Fruit fly (Drosophila melanogaster) whole organism, embryonic: ENCODE results near the gene CG31406.

ENCODE experiments used
- Atf3 ChIP-seq: fragments of 200-800 bp; sonication (Bioruptor generic); optimal IDR thresholded peaks from 3 replicates; lab custom pipeline; 2016; ENCODE audit warnings: missing biosample characterization, missing genetic modification characterization
- Bgb ChIP-seq: fragments of 200-800 bp; sonication (Bioruptor generic); IDR thresholded peaks from 2 replicates; pipeline ENCODE4 v1.3.6; 2022; ENCODE audit warnings: missing biosample characterization, missing genetic modification characterization; ENCODE audit not compliant: partially characterized antibody
- Blimp-1 ChIP-seq: fragments of 200-800 bp; sonication (Bioruptor generic); optimal IDR thresholded peaks from 3 replicates; lab custom pipeline; 2018; ENCODE audit warnings: missing biosample characterization, missing genetic modification characterization, mild to moderate bottlenecking, moderate library complexity, missing genetic modification reagents
- CG11247 ChIP-seq: fragments of 200-800 bp; sonication (Bioruptor generic); IDR thresholded peaks from 2 replicates; pipeline ENCODE4 v1.3.6; 2022; ENCODE audit warnings: missing biosample characterization, missing genetic modification characterization
- CG12236 ChIP-seq: fragments of 200-800 bp; sonication (Bioruptor generic); optimal IDR thresholded peaks from 2 replicates; lab custom pipeline; 2016; ENCODE audit warnings: missing biosample characterization, missing genetic modification characterization
- CG14860 ChIP-seq: fragments of 200-800 bp; sonication (Bioruptor generic); IDR thresholded peaks from 3 replicates; pipeline ENCODE4 v1.3.6; 2022; ENCODE audit warnings: missing biosample characterization, missing genetic modification characterization; ENCODE audit not compliant: partially characterized antibody
- CG16813 ChIP-seq: fragments of 200-800 bp; sonication (Bioruptor generic); IDR thresholded peaks from 3 replicates; pipeline ENCODE4 v1.3.6; 2022; ENCODE audit warnings: missing biosample characterization, missing genetic modification characterization; ENCODE audit not compliant: partially characterized antibody
- CG17328 ChIP-seq: fragments of 200-800 bp; sonication (Bioruptor generic); IDR thresholded peaks from 2 replicates; pipeline ENCODE4 v1.3.6; 2022; ENCODE audit warnings: missing biosample characterization, missing genetic modification characterization
- CG17385 ChIP-seq: fragments of 200-800 bp; sonication (Bioruptor generic); optimal IDR thresholded peaks from 3 replicates; lab custom pipeline; 2018; ENCODE audit warnings: missing biosample characterization, mild to moderate bottlenecking, missing genetic modification characterization
- CG1792 ChIP-seq: fragments of 200-800 bp; sonication (Bioruptor generic); optimal IDR thresholded peaks from 2 replicates; lab custom pipeline; 2016; ENCODE audit warnings: missing biosample characterization, missing genetic modification characterization
- CG18262 ChIP-seq: fragments of 200-800 bp; optimal IDR thresholded peaks from 3 replicates; lab custom pipeline; 2019; ENCODE audit warnings: missing biosample characterization, mild to moderate bottlenecking, missing genetic modification characterization, moderate library complexity
- CG18476 ChIP-seq: fragments of 200-800 bp; sonication (Bioruptor generic); optimal IDR thresholded peaks from 2 replicates; lab custom pipeline; 2016; ENCODE audit warnings: missing biosample characterization, mild to moderate bottlenecking, missing genetic modification characterization
- CG2116 ChIP-seq: fragments of 200-800 bp; sonication (Bioruptor generic); optimal IDR thresholded peaks from 3 replicates; lab custom pipeline; 2018; ENCODE audit warnings: missing biosample characterization, mild to moderate bottlenecking, missing genetic modification characterization
- CG30403 ChIP-seq: fragments of 200-800 bp; sonication (Bioruptor generic); optimal IDR thresholded peaks from 3 replicates; lab custom pipeline; 2016; ENCODE audit warnings: missing biosample characterization, missing genetic modification characterization
- CG3163 ChIP-seq: fragments of 200-800 bp; sonication (Bioruptor generic); optimal IDR thresholded peaks from 3 replicates; lab custom pipeline; 2016; ENCODE audit warnings: missing biosample characterization, missing genetic modification characterization
- CG33557 ChIP-seq: fragments of 200-800 bp; sonication (Bioruptor generic); optimal IDR thresholded peaks from 2 replicates; lab custom pipeline; 2019; ENCODE audit warnings: missing biosample characterization, mild to moderate bottlenecking, missing genetic modification characterization, moderate library complexity
- CG43689 ChIP-seq: fragments of 200-800 bp; sonication (Bioruptor generic); IDR thresholded peaks from 2 replicates; pipeline ENCODE4 v1.3.6; 2022; ENCODE audit warnings: missing biosample characterization, missing genetic modification characterization
- CG4820 ChIP-seq: fragments of 200-800 bp; sonication (Bioruptor generic); optimal IDR thresholded peaks from 3 replicates; lab custom pipeline; 2016; ENCODE audit warnings: missing biosample characterization, missing genetic modification characterization
- CG6854 ChIP-seq: fragments of 200-800 bp; sonication (Bioruptor generic); optimal IDR thresholded peaks from 3 replicates; lab custom pipeline; 2017; ENCODE audit warnings: missing biosample characterization, mild to moderate bottlenecking, missing genetic modification characterization
- CG7271 ChIP-seq: fragments of 200-800 bp; sonication (Bioruptor generic); optimal IDR thresholded peaks from 2 replicates; lab custom pipeline; 2018; ENCODE audit warnings: missing biosample characterization, mild to moderate bottlenecking, missing genetic modification characterization, moderate library complexity
- CG7745 ChIP-seq: fragments of 200-800 bp; sonication (Bioruptor generic); optimal IDR thresholded peaks from 2 replicates; lab custom pipeline; 2018; ENCODE audit warnings: missing biosample characterization, mild to moderate bottlenecking, missing genetic modification characterization, moderate library complexity
- CG7786 ChIP-seq: fragments of 200-800 bp; sonication (Bioruptor generic); optimal IDR thresholded peaks from 2 replicates; lab custom pipeline; 2016; ENCODE audit warnings: missing biosample characterization, missing genetic modification characterization
- CG7963 ChIP-seq: fragments of 200-800 bp; sonication (Bioruptor generic); IDR thresholded peaks from 3 replicates; pipeline ENCODE4 v1.3.6; 2022; ENCODE audit warnings: missing biosample characterization, missing genetic modification characterization; ENCODE audit not compliant: partially characterized antibody
- CG8765 ChIP-seq: fragments of 200-800 bp; sonication (Bioruptor generic); IDR thresholded peaks from 2 replicates; pipeline ENCODE4 v1.3.6; 2022; ENCODE audit warnings: missing biosample characterization, missing genetic modification characterization
- CG8944 ChIP-seq: fragments of 200-800 bp; sonication (Bioruptor generic); optimal IDR thresholded peaks from 3 replicates; lab custom pipeline; 2016; ENCODE audit warnings: missing biosample characterization, missing genetic modification characterization
- CG9609 ChIP-seq: fragments of 200-800 bp; sonication (Bioruptor generic); optimal IDR thresholded peaks from 3 replicates; lab custom pipeline; 2016; ENCODE audit warnings: missing biosample characterization, missing genetic modification characterization
- CG9817 ChIP-seq: fragments of 200-800 bp; sonication (Bioruptor generic); optimal IDR thresholded peaks from 2 replicates; lab custom pipeline; 2018; ENCODE audit warnings: missing biosample characterization, mild to moderate bottlenecking, missing genetic modification characterization, moderate library complexity
- Ets97D ChIP-seq: fragments of 200-800 bp; sonication (Bioruptor generic); optimal IDR thresholded peaks from 3 replicates; lab custom pipeline; 2016; ENCODE audit warnings: missing biosample characterization, missing genetic modification characterization
- HHEX ChIP-seq: fragments of 200-800 bp; sonication (Bioruptor generic); optimal IDR thresholded peaks from 3 replicates; lab custom pipeline; 2017; ENCODE audit warnings: missing biosample characterization, mild to moderate bottlenecking, missing genetic modification characterization, missing genetic modification reagents
- HmgZ ChIP-seq: fragments of 200-800 bp; sonication (Bioruptor generic); optimal IDR thresholded peaks from 2 replicates; lab custom pipeline; 2018; ENCODE audit warnings: missing biosample characterization, mild to moderate bottlenecking, missing genetic modification characterization
- Hsf ChIP-seq: fragments of 200-800 bp; sonication (Bioruptor generic); optimal IDR thresholded peaks from 3 replicates; lab custom pipeline; 2016; ENCODE audit warnings: missing biosample characterization, missing genetic modification characterization
- Lim3 ChIP-seq: fragments of 200-800 bp; sonication (Bioruptor generic); IDR thresholded peaks from 2 replicates; pipeline ENCODE4 v1.3.6; 2022; ENCODE audit warnings: missing biosample characterization, missing genetic modification characterization
- MTF-1 ChIP-seq: fragments of 200-800 bp; sonication (Bioruptor generic); optimal IDR thresholded peaks from 2 replicates; lab custom pipeline; 2018; ENCODE audit warnings: missing biosample characterization, mild to moderate bottlenecking, missing genetic modification characterization, borderline replicate concordance
- Max ChIP-seq: fragments of 200-800 bp; sonication (Bioruptor generic); optimal IDR thresholded peaks from 2 replicates; lab custom pipeline; 2016; ENCODE audit warnings: missing biosample characterization, mild to moderate bottlenecking, missing genetic modification characterization
- NC2α ChIP-seq: fragments of 200-800 bp; sonication (Bioruptor generic); optimal IDR thresholded peaks from 2 replicates; lab custom pipeline; 2016; ENCODE audit warnings: missing biosample characterization, missing genetic modification characterization
- Side ChIP-seq: fragments of 200-800 bp; sonication (Bioruptor generic); optimal IDR thresholded peaks from 2 replicates; lab custom pipeline; 2016; ENCODE audit warnings: missing biosample characterization, missing genetic modification characterization
- Six4 ChIP-seq: fragments of 200-800 bp; sonication (Bioruptor generic); optimal IDR thresholded peaks from 2 replicates; lab custom pipeline; 2016; ENCODE audit warnings: missing biosample characterization, missing genetic modification characterization
- chif ChIP-seq, 2 experiments: fragments of 200-800 bp; sonication (Bioruptor generic); optimal IDR thresholded peaks; 3 replicates each; lab custom pipeline; 2016; ENCODE audit warnings: missing biosample characterization in 2 of 2, missing genetic modification characterization in 2 of 2
- cwo ChIP-seq: fragments of 200-800 bp; sonication (Bioruptor generic); optimal IDR thresholded peaks from 3 replicates; lab custom pipeline; 2017; ENCODE audit warnings: missing biosample characterization, missing genetic modification characterization, mild to moderate bottlenecking, moderate library complexity, missing genetic modification reagents
- dati ChIP-seq: fragments of 200-800 bp; sonication (Bioruptor generic); IDR thresholded peaks from 2 replicates; pipeline ENCODE4 v1.3.6; 2022; ENCODE audit warnings: missing biosample characterization, missing genetic modification characterization
- ems ChIP-seq: fragments of 200-800 bp; sonication (Bioruptor generic); optimal IDR thresholded peaks from 3 replicates; lab custom pipeline; 2016; ENCODE audit warnings: missing biosample characterization, missing genetic modification characterization
- en ChIP-seq: fragments of 200-800 bp; sonication (Bioruptor generic); optimal IDR thresholded peaks from 2 replicates; lab custom pipeline; 2016; ENCODE audit warnings: missing biosample characterization, missing genetic modification characterization
- grau ChIP-seq: fragments of 200-800 bp; optimal IDR thresholded peaks from 3 replicates; lab custom pipeline; 2019; ENCODE audit warnings: missing biosample characterization, mild to moderate bottlenecking, missing genetic modification characterization, moderate library complexity
- hth ChIP-seq: fragments of >200 bp; optimal IDR thresholded peaks from 2 replicates; lab custom pipeline; 2017; ENCODE audit warnings: inconsistent platforms
- insv ChIP-seq, 2 experiments: fragments of 200-800 bp; sonication (Bioruptor generic); optimal IDR thresholded peaks; 3 replicates each; lab custom pipeline; 2016 to 2018; ENCODE audit warnings: missing biosample characterization in 2 of 2, missing genetic modification characterization in 2 of 2
- pfk ChIP-seq: fragments of 200-800 bp; sonication (Bioruptor generic); optimal IDR thresholded peaks from 2 replicates; lab custom pipeline; 2018; ENCODE audit warnings: missing biosample characterization, mild to moderate bottlenecking, missing genetic modification characterization, moderate library complexity
- sr ChIP-seq: fragments of 200-800 bp; sonication (Bioruptor generic); IDR thresholded peaks from 3 replicates; pipeline ENCODE4 v1.3.6; 2022; ENCODE audit warnings: missing biosample characterization, missing genetic modification characterization
- stwl ChIP-seq: fragments of 200-800 bp; sonication (Bioruptor generic); optimal IDR thresholded peaks from 3 replicates; lab custom pipeline; 2018; ENCODE audit warnings: missing biosample characterization, mild to moderate bottlenecking, missing genetic modification characterization, moderate library complexity
- trem ChIP-seq: fragments of 200-800 bp; optimal IDR thresholded peaks from 3 replicates; lab custom pipeline; 2019; ENCODE audit warnings: missing biosample characterization, mild to moderate bottlenecking, missing genetic modification characterization, moderate library complexity
- tx ChIP-seq: fragments of 200-800 bp; sonication (Bioruptor generic); optimal IDR thresholded peaks from 2 replicates; lab custom pipeline; 2016; ENCODE audit warnings: missing biosample characterization, missing genetic modification characterization

CG31406 gene

DNA sequence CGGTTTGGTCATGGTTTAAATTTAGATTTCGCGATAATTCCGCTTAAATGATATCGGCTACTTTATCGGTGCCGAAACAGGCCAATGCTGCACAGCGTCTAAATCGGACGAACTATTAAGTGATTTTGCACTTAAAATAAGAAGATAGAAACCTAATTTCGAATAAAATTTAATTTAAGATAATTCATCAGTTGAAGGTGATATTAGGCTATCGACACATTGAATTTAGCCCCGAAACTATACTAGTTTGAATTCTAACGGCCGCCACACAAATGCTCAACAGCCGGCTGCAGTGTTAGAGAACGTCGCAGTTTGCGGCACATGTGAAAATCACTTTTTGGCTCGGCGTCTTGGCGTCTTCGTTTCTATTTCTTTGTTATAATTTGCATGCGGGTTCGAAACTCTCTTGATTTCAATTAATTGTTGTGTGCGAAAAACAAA is 15.7 kb upstream of the CG31406 start, which contains the start of gene sle (continued):
- TF ChIP-seq Side (peak; percentile 57), Ets97D (GFP tag; lab: Kevin White, UChicago) (peak; percentile 79), HHEX (GFP tag; lab: Kevin White, UChicago) (peak; percentile 57), CG9817 (tag; lab: Kevin White, UChicago) (peak; percentile 32), CG3163 (GFP tag; lab: Kevin White, UChicago) (peak; percentile 39), CG17385 (peak; percentile 78), CG14860 (peak; percentile 65; the same call in 2 of the 3 replicates), CG2116 (peak; percentile 95), cwo (GFP tag; lab: Kevin White, UChicago) (no peak), CG18262 (tag; lab: Kevin White, UChicago) (no peak), CG17328 (GFP tag; lab: Robert Waterston, UW) (peak; percentile 21; the same call in 1 of the 2 replicates), CG16813 (GFP tag; lab: Robert Waterston, UW) (peak; percentile 59), CG7745 (no peak), CG4820 (peak; percentile 48), CG1792 (peak; percentile 18), hth (lab: Kevin White, UChicago) (no peak), NC2α (GFP tag; lab: Kevin White, UChicago) (peak; percentile 34), Blimp-1 (no peak), HmgZ (tag; lab: Kevin White, UChicago) (peak; percentile 90), Hsf (GFP tag; lab: Kevin White, UChicago) (peak; percentile 62), CG11247 (no peak), CG7963 (no peak; the same call in 2 of the 3 replicates), CG8944 (GFP tag; lab: Kevin White, UChicago) (peak; percentile 38), Atf3 (GFP tag; lab: Kevin White, UChicago) (peak; percentile 5), stwl (peak; percentile 73), CG33557 (GFP tag; lab: Kevin White, UChicago) (peak; percentile 33), Max (GFP tag; lab: Kevin White, UChicago) (peak; percentile 86), Bgb (GFP tag; lab: Robert Waterston, UW) (no peak), ems (GFP tag; lab: Kevin White, UChicago) (peak; percentile 72), dati (no peak), pfk (GFP tag; lab: Kevin White, UChicago) (no peak), trem (tag; lab: Kevin White, UChicago) (peak; percentile 81), CG7786 (GFP tag; lab: Kevin White, UChicago) (peak; percentile 64), CG7271 (tag; lab: Kevin White, UChicago) (no peak), CG30403 (GFP tag; lab: Kevin White, UChicago) (peak; percentile 66), Six4 (GFP tag; lab: Kevin White, UChicago) (peak; percentile 9), chif (GFP tag; optimal IDR thresholded peaks at IDR 0.05; lab: Kevin White, UChicago) (peak; percentile 48 to 57), tx (peak; percentile 20), Lim3 (GFP tag; lab: Robert Waterston, UW) (no peak), insv (GFP tag; optimal IDR thresholded peaks at IDR 0.05; lab: Kevin White, UChicago) (peak in 1 of 2 experiments; percentile 27), en (no peak), CG12236 (peak; percentile 24), CG18476 (GFP tag; lab: Kevin White, UChicago) (peak; percentile 61), grau (tag; lab: Kevin White, UChicago) (peak; percentile 53), CG8765 (no peak), CG43689 (GFP tag; lab: Robert Waterston, UW) (no peak), CG9609 (GFP tag; lab: Kevin White, UChicago) (peak; percentile 71), MTF-1 (no peak), sr (GFP tag; lab: Robert Waterston, UW) (no peak), CG6854 (no peak)
